Worm (Caenorhabditis elegans): ENCODE results near the gene dcr-1.

Gene dcr-1

DNA sequence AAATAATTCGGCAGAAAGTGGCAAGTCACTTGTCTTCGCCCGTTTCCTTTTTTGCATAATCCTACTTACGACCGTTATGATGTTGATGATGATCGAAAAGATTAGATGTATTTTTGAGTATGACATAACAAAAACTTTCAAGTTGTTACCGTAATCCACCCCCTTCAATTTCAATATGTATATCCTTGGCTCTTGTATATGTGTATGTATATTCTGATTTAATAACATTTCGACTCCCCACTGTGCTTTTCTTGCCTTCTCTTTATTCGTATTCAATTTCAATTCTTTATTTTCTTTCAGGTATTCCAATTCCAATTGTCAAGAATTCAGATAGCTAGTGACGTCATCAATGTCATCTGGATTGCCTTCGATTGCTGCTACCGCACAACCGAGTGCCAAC is 13.1 kb downstream of the dcr-1 start, which contains the start of gene pros-1:
Gene pros-1 (plus strand): TSS at position 301 of the 400 bp plus-strand sequence.
- no peak for TF ChIP-seq ets-4 (GFP tag; optimal IDR thresholded peaks at IDR 0.05)
- TF ChIP-seq mel-28 (tag; optimal IDR thresholded peaks at IDR 0.05; ENCODE audit: borderline replicate concordance): no peak
- TF ChIP-seq sea-2 (GFP tag; IDR thresholded peaks at IDR 0.05): no peak
- TF ChIP-seq efl-1 (GFP tag; optimal IDR thresholded peaks at IDR 0.05): no peak

DNA sequence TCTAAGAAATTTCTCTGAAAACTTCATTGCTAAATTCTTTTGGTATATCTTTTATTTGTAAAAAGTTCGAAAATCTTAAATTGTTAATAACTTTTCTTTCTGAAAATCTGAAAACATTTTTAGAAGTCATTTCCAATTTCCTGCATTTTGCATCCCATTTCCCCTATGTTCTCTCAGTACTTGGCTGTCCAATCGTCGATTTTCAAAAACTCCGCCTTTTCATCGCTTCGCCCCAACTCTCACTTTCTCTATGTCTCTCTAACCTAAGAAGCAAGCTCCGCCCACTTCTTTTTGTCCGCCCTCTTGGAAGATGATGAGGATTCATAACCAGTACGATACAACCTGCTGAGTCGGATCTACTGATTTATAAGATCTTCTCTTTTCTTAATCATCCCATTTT is 15.0 kb downstream of the dcr-1 start:
- TF ChIP-seq gei-17 (GFP tag; optimal IDR thresholded peaks at IDR 0.05) (no peak), unc-62 (GFP tag; optimal IDR thresholded peaks at IDR 0.05) (no peak), ZK185.1 (tag; optimal IDR thresholded peaks at IDR 0.05; ENCODE audit: poor library complexity, severe bottlenecking) (no peak), efl-1 (GFP tag; optimal IDR thresholded peaks at IDR 0.05) (no peak), B0261.1 (tag; optimal IDR thresholded peaks at IDR 0.05) (no peak), let-607 (tag; optimal IDR thresholded peaks at IDR 0.05) (no peak), ceh-27 (GFP tag; optimal IDR thresholded peaks at IDR 0.05) (no peak), aptf-3 (GFP tag; IDR thresholded peaks at IDR 0.05) (no peak), hsf-1 (GFP tag; IDR thresholded peaks at IDR 0.05) (no peak), bed-1 (GFP tag; IDR thresholded peaks at IDR 0.05) (no peak), egl-18 (GFP tag; IDR thresholded peaks at IDR 0.05) (no peak), nhr-27 (tag; optimal IDR thresholded peaks at IDR 0.05) (no peak), lsy-27 (tag; optimal IDR thresholded peaks at IDR 0.05; ENCODE audit: borderline replicate concordance, insufficient read depth) (no peak), madf-6 (GFP tag; IDR thresholded peaks at IDR 0.05) (no peak), ztf-3 (GFP tag; optimal IDR thresholded peaks at IDR 0.05) (no peak), lsl-1 (GFP tag; optimal IDR thresholded peaks at IDR 0.05) (no peak), Y95B8A.8 (GFP tag; IDR thresholded peaks at IDR 0.05) (no peak), mes-4 (tag; optimal IDR thresholded peaks at IDR 0.05) (no peak)

DNA sequence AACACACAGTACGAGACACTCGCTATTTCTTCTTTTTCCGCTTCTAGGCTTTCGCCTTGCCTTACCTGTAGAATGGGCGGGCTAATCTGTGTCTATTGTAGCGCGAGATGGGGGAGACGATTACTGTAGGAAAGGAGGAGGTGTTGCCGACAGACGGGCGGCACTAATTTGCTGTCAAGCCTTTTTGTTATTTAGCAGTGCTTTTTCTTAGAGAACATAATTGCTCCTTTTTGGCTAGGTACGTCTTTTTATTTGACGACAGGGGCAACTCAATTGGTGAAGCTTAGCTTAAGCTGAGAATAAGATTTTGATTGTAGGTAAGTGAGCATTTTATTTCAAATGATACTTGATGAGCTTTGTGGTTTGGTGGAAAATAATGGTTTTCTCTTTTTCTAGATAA is 16.4 kb downstream of the dcr-1 start:
- TF ChIP-seq Y53G8AR.9 (GFP tag; conservative IDR thresholded peaks at IDR 0.05) (no peak), let-607 (tag; optimal IDR thresholded peaks at IDR 0.05) (no peak), ztf-28 (GFP tag; IDR thresholded peaks at IDR 0.05) (0 out of 2 replicates have a peak, but pooled peaks have one; percentile 8)

DNA sequence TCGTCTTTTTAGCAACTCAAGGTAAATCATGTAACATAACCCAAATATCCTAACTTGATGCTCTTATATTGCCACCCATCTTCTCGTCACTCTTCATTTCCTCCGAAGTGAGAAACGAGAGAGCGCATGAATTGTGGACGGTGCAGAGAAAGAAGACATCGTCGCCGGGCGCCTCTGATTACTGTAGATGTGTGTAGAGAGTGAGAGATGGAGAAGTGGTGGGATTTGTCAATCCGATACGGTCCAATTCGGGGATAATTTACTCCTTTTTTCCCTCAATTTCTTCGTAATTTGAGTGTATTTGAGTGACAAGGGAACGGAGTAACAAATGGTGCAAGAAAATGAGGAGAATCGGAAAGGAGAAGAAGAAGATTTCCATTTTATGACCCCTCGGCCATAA is 19.0 kb downstream of the dcr-1 start:
- TF ChIP-seq Y79H2A.3 (GFP tag; conservative IDR thresholded peaks at IDR 0.05): no peak
- TF ChIP-seq somi-1 (GFP tag; optimal IDR thresholded peaks at IDR 0.05): no peak
- TF ChIP-seq mxl-1 (tag; optimal IDR thresholded peaks at IDR 0.05): no peak
- no peak for TF ChIP-seq ceh-100 (GFP tag; IDR thresholded peaks at IDR 0.05)
- no peak for TF ChIP-seq pha-4 (tag; optimal IDR thresholded peaks at IDR 0.05)
- TF ChIP-seq bed-1 (GFP tag; IDR thresholded peaks at IDR 0.05): no peak
- TF ChIP-seq madf-10 (tag; optimal IDR thresholded peaks at IDR 0.05): no peak
- no peak for TF ChIP-seq ztf-25 (GFP tag; IDR thresholded peaks at IDR 0.05)

DNA sequence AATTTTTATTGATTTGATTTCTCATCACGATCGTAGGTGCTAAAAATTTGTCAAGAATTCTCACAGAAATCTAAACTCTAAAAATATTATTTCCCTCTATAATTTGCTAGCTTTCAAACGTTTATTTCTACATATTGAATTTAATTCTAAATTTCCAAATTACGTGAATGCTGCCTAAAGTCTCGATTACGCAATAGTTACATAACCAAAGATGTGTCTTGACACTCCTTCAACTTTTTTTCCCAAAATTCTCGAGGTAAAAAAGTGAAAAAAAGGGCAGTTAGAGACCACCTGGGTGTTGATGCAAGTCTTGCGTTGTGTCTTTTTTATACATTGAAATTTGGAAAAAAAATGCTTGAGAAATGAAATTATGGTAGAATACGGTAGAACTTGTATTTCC is 28.2 kb downstream of the dcr-1 start:
- TF ChIP-seq K12H6.12 (tag; optimal IDR thresholded peaks at IDR 0.05): no peak
- no peak for TF ChIP-seq hlh-26 (GFP tag; conservative IDR thresholded peaks at IDR 0.05)
- no peak for TF ChIP-seq F57A8.1 (GFP tag; optimal IDR thresholded peaks at IDR 0.05)
- TF ChIP-seq F52B5.7 (tag; optimal IDR thresholded peaks at IDR 0.05): no peak
- no peak for TF ChIP-seq madf-10 (tag; optimal IDR thresholded peaks at IDR 0.05)
- TF ChIP-seq nhr-80 (tag; optimal IDR thresholded peaks at IDR 0.05): no peak
- no peak for TF ChIP-seq madf-6 (GFP tag; IDR thresholded peaks at IDR 0.05)
- no peak for TF ChIP-seq madf-8 (GFP tag; conservative IDR thresholded peaks at IDR 0.05)
- no peak for TF ChIP-seq egrh-3 (GFP tag; IDR thresholded peaks at IDR 0.05)
- TF ChIP-seq fkh-3 (tag; optimal IDR thresholded peaks at IDR 0.05): no peak
- TF ChIP-seq nhr-27 (tag; optimal IDR thresholded peaks at IDR 0.05): no peak
- TF ChIP-seq somi-1 (GFP tag; optimal IDR thresholded peaks at IDR 0.05): no peak

Measured in whole organism, young adult.